Worm (Caenorhabditis elegans): ENCODE results near the gene ZC239.16.

ZC239.16 gene

DNA sequence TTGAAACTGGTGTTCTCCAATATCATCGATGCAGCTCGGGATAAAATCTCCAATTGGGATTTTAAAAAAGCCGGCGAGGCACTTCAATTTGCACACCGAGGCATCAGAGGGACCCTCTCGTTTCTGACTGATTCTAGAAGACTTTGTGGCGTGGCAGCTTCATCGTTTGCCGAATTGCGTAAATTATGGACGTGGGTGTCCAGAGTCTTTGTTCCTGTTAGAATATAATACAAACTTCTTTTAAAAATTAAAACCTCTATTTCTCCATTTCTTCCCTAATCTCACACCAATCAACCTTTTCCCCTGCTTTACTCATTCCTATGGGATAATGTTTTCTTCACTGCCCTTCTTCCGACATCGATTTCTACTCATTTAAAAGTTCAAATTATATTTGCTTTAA lies 14.8 kb downstream of the ZC239.16 start, which contains the start of gene ZC239.5:
ZC239.5 (plus strand) TSS at position 301 of the 400 bp plus-strand sequence.
- TF ChIP-seq gei-8 (GFP tag; optimal IDR thresholded peaks at IDR 0.05) (no peak), D1046.2 (GFP tag; IDR thresholded peaks at IDR 0.05) (0 out of 2 replicates have a peak, but pooled peaks have one; percentile 12), unc-62 (GFP tag; optimal IDR thresholded peaks at IDR 0.05 in 1 of 2) (peak in 1 of 2 experiments; percentile 56), unc-62 (tag; optimal IDR thresholded peaks at IDR 0.05) (no peak), R02D3.7 (tag; optimal IDR thresholded peaks at IDR 0.05) (no peak), nhr-11 (tag; optimal IDR thresholded peaks at IDR 0.05) (no peak), aly-2 (tag; optimal IDR thresholded peaks at IDR 0.05) (no peak), zfp-3 (GFP tag; conservative IDR thresholded peaks at IDR 0.05) (no peak), daf-8 (GFP tag; IDR thresholded peaks at IDR 0.05) (no peak), ZK337.2 (GFP tag; IDR thresholded peaks at IDR 0.05) (no peak), ceh-20 (GFP tag; IDR thresholded peaks at IDR 0.05) (no peak), dpl-1 (GFP tag; optimal IDR thresholded peaks at IDR 0.05) (no peak)

DNA sequence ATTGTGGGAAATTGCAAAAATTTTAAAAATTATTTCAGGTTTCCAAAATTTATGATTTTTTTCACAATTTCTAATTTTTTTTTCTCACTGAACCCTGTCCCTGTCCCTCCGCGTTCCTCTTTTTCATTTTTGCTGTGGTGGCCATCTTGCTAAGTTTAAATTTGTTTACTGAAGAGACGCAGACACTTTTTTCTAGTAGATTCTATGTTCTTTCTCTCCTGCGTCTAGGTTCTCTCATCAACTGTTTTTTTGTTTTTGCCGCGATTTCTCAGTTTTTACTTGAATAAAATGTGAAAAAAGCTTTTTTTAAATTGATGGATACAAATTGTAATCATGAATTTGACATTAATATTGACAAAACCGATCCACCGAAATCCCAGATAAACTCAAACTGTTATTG lies 15.9 kb downstream of the ZC239.16 start, which contains the start of gene ZC239.6:
ZC239.6 (plus strand) TSS at position 381 of the 400 bp plus-strand sequence.
- TF ChIP-seq hmg-1.1 (GFP tag; IDR thresholded peaks at IDR 0.05), result 0 out of 2 replicates have a peak, but pooled peaks have one; percentile 22
- no peak for TF ChIP-seq mep-1 (tag; optimal IDR thresholded peaks at IDR 0.05)
- TF ChIP-seq madf-5 (GFP tag; IDR thresholded peaks at IDR 0.05), result no peak
- peak; percentile 32 for TF ChIP-seq rbr-2 (tag; optimal IDR thresholded peaks at IDR 0.05)
- TF ChIP-seq pha-4 (GFP tag; IDR thresholded peaks at IDR 0.05), result no peak
- TF ChIP-seq pha-4 (tag; optimal IDR thresholded peaks at IDR 0.05), result peak; percentile 22
- peak; percentile 35 for TF ChIP-seq hlh-11 (tag; optimal IDR thresholded peaks at IDR 0.05)
- TF ChIP-seq daf-16 (GFP tag; optimal IDR thresholded peaks at IDR 0.05), result peak in 1 of 2 experiments; percentile 68
- no peak for TF ChIP-seq daf-16 (tag; optimal IDR thresholded peaks at IDR 0.05)
- peak; percentile 9 for TF ChIP-seq hlh-30 (tag; optimal IDR thresholded peaks at IDR 0.05; ENCODE audit: insufficient read depth)
- no peak for TF ChIP-seq unc-130 (GFP tag; optimal IDR thresholded peaks at IDR 0.05)

- TF ChIP-seq Y5F2A.4 (GFP tag; optimal IDR thresholded peaks at IDR 0.05) (no peak), aly-2 (tag; optimal IDR thresholded peaks at IDR 0.05) (no peak), ztf-11 (tag; optimal IDR thresholded peaks at IDR 0.05) (no peak), mdt-29 (GFP tag; IDR thresholded peaks at IDR 0.05) (no peak), tra-1 (GFP tag; IDR thresholded peaks at IDR 0.05) (no peak), lin-39 (tag; optimal IDR thresholded peaks at IDR 0.05) (no peak), R02D3.7 (tag; optimal IDR thresholded peaks at IDR 0.05) (no peak), nhr-77 (tag; optimal IDR thresholded peaks at IDR 0.05) (no peak), ztf-7 (tag; optimal IDR thresholded peaks at IDR 0.05) (no peak), nhr-11 (tag; optimal IDR thresholded peaks at IDR 0.05) (no peak)
Measured at ce11 chrII:3208679-3209078, 16.4 kb downstream of the ZC239.16 start, which contains the start of gene sdz-35. TSS of gene sdz-35 (minus strand) at chrII:3208779.

DNA sequence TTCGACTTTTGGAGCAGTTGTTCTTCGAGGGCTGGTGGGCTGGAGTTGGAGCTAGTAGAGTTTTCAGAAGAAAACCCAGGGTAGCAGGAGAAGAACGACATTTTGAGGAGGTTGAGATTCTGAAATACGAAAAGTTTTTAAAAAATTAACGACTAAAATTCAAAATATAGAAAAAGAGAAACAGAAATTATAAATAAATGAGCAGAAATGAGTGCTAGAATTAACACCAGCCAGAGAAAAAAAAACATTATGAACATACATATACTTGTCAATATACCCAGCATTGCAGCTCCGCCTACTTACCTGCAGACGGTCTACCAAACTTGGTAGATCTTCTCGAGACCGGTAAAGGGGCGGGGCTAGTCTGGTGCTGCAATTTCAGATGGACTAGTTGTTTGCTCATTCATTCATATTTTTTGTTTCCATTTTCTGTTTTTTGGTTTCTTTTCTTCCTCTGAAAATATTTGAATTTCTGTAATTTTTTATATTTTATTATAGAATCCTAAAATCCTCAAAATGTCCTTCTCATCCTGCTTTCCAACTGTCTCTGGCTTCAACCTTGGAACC lies 18.6 kb downstream of the ZC239.16 start, which contains the start of the genes ZC239.20 and ZC239.21:
ZC239.20 (minus strand) TSS at position 101 of the 567 bp plus-strand sequence.
ZC239.21 (plus strand) TSS at position 517 of the 567 bp plus-strand sequence.
- no peak for TF ChIP-seq F44E2.7 (GFP tag; IDR thresholded peaks at IDR 0.05)
- no peak for TF ChIP-seq lin-1 (GFP tag; IDR thresholded peaks at IDR 0.05)
- TF ChIP-seq lin-29 (GFP tag; IDR thresholded peaks at IDR 0.05), result no peak
- TF ChIP-seq Y75B8A.6 (GFP tag; IDR thresholded peaks at IDR 0.05), result no peak
- TF ChIP-seq F37D6.2 (tag; optimal IDR thresholded peaks at IDR 0.05), result no peak
- TF ChIP-seq ceh-32 (tag; optimal IDR thresholded peaks at IDR 0.05; ENCODE audit: poor library complexity), result no peak
- TF ChIP-seq ztf-11 (tag; optimal IDR thresholded peaks at IDR 0.05), result no peak
- TF ChIP-seq unc-130 (GFP tag; optimal IDR thresholded peaks at IDR 0.05), result no peak
- no peak for TF ChIP-seq nhr-48 (tag; optimal IDR thresholded peaks at IDR 0.05)
- TF ChIP-seq ceh-44 (GFP tag; IDR thresholded peaks at IDR 0.05), result no peak
- no peak for TF ChIP-seq T26A8.4 (GFP tag; IDR thresholded peaks at IDR 0.05)
- no peak for TF ChIP-seq duxl-1 (tag; optimal IDR thresholded peaks at IDR 0.05; ENCODE audit: poor library complexity)
- TF ChIP-seq spr-1 (tag; optimal IDR thresholded peaks at IDR 0.05), result no peak
- no peak for TF ChIP-seq nhr-77 (tag; optimal IDR thresholded peaks at IDR 0.05)
- no peak for TF ChIP-seq nhr-28 (tag; optimal IDR thresholded peaks at IDR 0.05)
- no peak for TF ChIP-seq daf-8 (GFP tag; IDR thresholded peaks at IDR 0.05)
- no peak for TF ChIP-seq nhr-76 (tag; optimal IDR thresholded peaks at IDR 0.05)
- no peak for TF ChIP-seq dve-1 (tag; optimal IDR thresholded peaks at IDR 0.05; ENCODE audit: insufficient read depth)

All from whole organism, L4 larva.